Fruit fly (Drosophila melanogaster): ENCODE measurements around the gene Nufip.

Gene Nufip

DNA sequence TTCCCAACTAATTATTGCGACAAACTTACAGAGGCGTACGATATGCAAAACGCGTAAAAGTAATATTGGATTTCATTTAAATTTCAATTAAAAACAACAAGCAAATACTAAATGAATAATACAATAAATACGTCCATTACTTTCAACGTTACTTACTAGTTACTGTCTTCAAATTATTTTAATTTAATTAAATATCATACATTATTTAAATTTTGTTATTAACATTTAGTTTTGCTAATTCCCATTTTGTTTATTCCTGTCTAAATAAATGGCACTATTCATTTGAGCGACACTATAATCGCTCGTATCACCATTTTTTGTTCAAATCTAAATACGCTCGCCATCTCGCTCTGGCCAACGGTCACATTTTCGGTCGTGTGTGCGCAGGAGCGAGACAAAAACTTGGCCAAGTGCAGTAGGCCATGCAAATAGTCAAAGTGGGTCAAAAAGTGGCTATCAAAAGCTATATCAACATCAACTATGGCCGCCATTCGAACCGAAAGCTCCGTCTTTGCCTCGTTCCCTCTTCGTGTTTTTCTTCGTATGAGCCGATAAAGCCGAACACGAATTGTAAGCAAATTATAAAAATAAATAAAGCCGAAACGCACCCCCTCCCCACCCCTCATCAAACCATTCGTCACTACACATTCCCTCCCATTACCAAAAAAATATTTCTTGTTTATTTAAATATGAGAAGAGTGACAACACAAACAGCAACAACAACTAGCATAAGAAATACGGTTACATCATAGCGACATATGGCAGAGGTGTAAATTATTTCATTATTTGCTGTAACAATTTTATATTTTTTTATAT lies 41.2 kb upstream of the Nufip start (continued):
- no peak for TF ChIP-seq CG7372 (GFP tag; IDR thresholded peaks at IDR 0.05)
- peak; percentile 50; the same call in 1 of the 2 replicates for TF ChIP-seq gsb (GFP tag; IDR thresholded peaks at IDR 0.05)
- peak; percentile 46 for TF ChIP-seq Max (GFP tag; optimal IDR thresholded peaks at IDR 0.05)
- TF ChIP-seq dmrt11E (tag; optimal IDR thresholded peaks at IDR 0.05) = no peak
- TF ChIP-seq NC2α (GFP tag; optimal IDR thresholded peaks at IDR 0.05) = peak; percentile 40
- peak; percentile 31 for TF ChIP-seq CG2116 (GFP tag; optimal IDR thresholded peaks at IDR 0.05)
- TF ChIP-seq disco-r (GFP tag; optimal IDR thresholded peaks at IDR 0.05) = no peak
- TF ChIP-seq PHDP (tag; optimal IDR thresholded peaks at IDR 0.05) = peak; percentile 52
- peak; percentile 43 for TF ChIP-seq cg (GFP tag; optimal IDR thresholded peaks at IDR 0.05)
- TF ChIP-seq GATAe (GFP tag; conservative IDR thresholded peaks at IDR 0.05) = peak; percentile 60; the same call in 1 of the 2 replicates
- no peak for TF ChIP-seq CG12155 (GFP tag; optimal IDR thresholded peaks at IDR 0.05)
- TF ChIP-seq CG1602 (GFP tag; optimal IDR thresholded peaks at IDR 0.05) = no peak
- TF ChIP-seq crol (GFP tag; IDR thresholded peaks at IDR 0.05) = peak; percentile 92
- no peak for TF ChIP-seq fru (optimal IDR thresholded peaks at IDR 0.05)
- TF ChIP-seq corto (GFP tag; optimal IDR thresholded peaks at IDR 0.05) = no peak
- TF ChIP-seq CG4617 (GFP tag; optimal IDR thresholded peaks at IDR 0.05; ENCODE audit: borderline replicate concordance) = no peak
- TF ChIP-seq wek (GFP tag; optimal IDR thresholded peaks at IDR 0.05) = peak; percentile 81
- no peak for TF ChIP-seq lola (GFP tag; optimal IDR thresholded peaks at IDR 0.05)
- TF ChIP-seq CG6272 (GFP tag; IDR thresholded peaks at IDR 0.05) = no peak
- TF ChIP-seq Abd-B (GFP tag; optimal IDR thresholded peaks at IDR 0.05) = no peak
- no peak; the same call in 1 of the 2 replicates for TF ChIP-seq CG32532 (GFP tag; IDR thresholded peaks at IDR 0.05)
- TF ChIP-seq MTF-1 (GFP tag; optimal IDR thresholded peaks at IDR 0.05; ENCODE audit: borderline replicate concordance) = peak; percentile 54

DNA sequence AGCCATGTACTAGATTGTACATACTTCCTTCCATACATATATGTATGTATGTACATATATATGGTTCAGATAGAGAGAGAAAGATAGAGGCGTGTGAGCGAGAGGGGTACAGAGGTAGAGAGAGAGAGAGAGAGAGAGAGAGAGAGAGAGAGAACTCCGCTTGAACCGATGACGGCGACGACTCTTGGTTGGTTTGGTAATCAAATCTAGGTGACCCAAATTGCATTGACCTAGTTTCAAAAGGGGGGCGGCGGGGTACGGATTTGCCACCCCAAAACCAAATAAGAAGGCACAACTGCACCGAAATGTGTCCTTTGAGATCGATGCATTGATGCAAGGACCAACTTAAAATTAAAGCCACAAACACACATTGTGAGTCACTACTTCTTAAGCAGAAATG lies 39.7 kb upstream of the Nufip start:
- TF ChIP-seq CG6765 (GFP tag; optimal IDR thresholded peaks at IDR 0.05) (no peak), sna (GFP tag; IDR thresholded peaks at IDR 0.05; ENCODE audit: partially characterized antibody) (no peak), Six4 (GFP tag; optimal IDR thresholded peaks at IDR 0.05) (no peak), yki (optimal IDR thresholded peaks at IDR 0.05) (peak; percentile 20), CG8290 (GFP tag; optimal IDR thresholded peaks at IDR 0.05) (no peak), CG8290 (tag; optimal IDR thresholded peaks at IDR 0.05) (peak in 1 of 2 experiments; percentile 1), CG8765 (GFP tag; IDR thresholded peaks at IDR 0.05) (no peak), chinmo (GFP tag; IDR thresholded peaks at IDR 0.05; ENCODE audit: partially characterized antibody) (0 out of 4 replicates have a peak, but pooled peaks have one; percentile 69), CG16813 (GFP tag; IDR thresholded peaks at IDR 0.05; ENCODE audit: partially characterized antibody) (no peak), CG11560 (tag; IDR thresholded peaks at IDR 0.05) (no peak), odd (GFP tag; optimal IDR thresholded peaks at IDR 0.05) (no peak), Med (GFP tag) (peak; percentile 64), CG2678 (tag; optimal IDR thresholded peaks at IDR 0.05) (no peak), Nf-YC (tag; optimal IDR thresholded peaks at IDR 0.05) (peak; percentile 41), hb (GFP tag; IDR thresholded peaks at IDR 0.05; ENCODE audit: partially characterized antibody) (no peak), bowl (GFP tag; IDR thresholded peaks at IDR 0.05) (0 out of 2 replicates have a peak, but pooled peaks have one; percentile 16), CG7786 (GFP tag; optimal IDR thresholded peaks at IDR 0.05) (no peak), Doc3 (GFP tag; IDR thresholded peaks at IDR 0.05; ENCODE audit: partially characterized antibody) (no peak), ham (GFP tag; IDR thresholded peaks at IDR 0.05) (no peak), sd (tag; optimal IDR thresholded peaks at IDR 0.05) (no peak), CG12942 (GFP tag; optimal IDR thresholded peaks at IDR 0.05) (no peak), salm (tag; optimal IDR thresholded peaks at IDR 0.05) (no peak), ftz-f1 (GFP tag; optimal IDR thresholded peaks at IDR 0.05) (peak; percentile 70), H15 (GFP tag; IDR thresholded peaks at IDR 0.05) (peak; percentile 23; the same call in 1 of the 3 replicates), pho (GFP tag; optimal IDR thresholded peaks at IDR 0.05) (no peak), CG3847 (GFP tag; IDR thresholded peaks at IDR 0.05) (no peak), phol (tag; optimal IDR thresholded peaks at IDR 0.05) (no peak), zf30C (GFP tag; optimal IDR thresholded peaks at IDR 0.05) (no peak)

Measured in whole organism, embryonic.